Fruit fly (Drosophila melanogaster): ENCODE measurements around the gene CG31142.

The CG31142 gene

dm6 chr3R:23887096-23887421, 42.0 kb upstream of the CG31142 start (continued):
- TF ChIP-seq CG4424 (GFP tag; optimal IDR thresholded peaks at IDR 0.05) (peak; percentile 93), gce (GFP tag; IDR thresholded peaks at IDR 0.05) (peak; percentile 78), Ravus (GFP tag; IDR thresholded peaks at IDR 0.05) (peak; percentile 56), trh (GFP tag; optimal IDR thresholded peaks at IDR 0.05) (peak; percentile 86), trem (tag; optimal IDR thresholded peaks at IDR 0.05) (peak; percentile 96), zen2 (GFP tag; IDR thresholded peaks at IDR 0.05; ENCODE audit: partially characterized antibody) (no peak), CG43689 (GFP tag; IDR thresholded peaks at IDR 0.05) (0 out of 2 replicates have a peak, but pooled peaks have one; percentile 41), eyg (GFP tag; optimal IDR thresholded peaks at IDR 0.05) (no peak), Scr (GFP tag; IDR thresholded peaks at IDR 0.05; ENCODE audit: partially characterized antibody) (no peak), seq (GFP tag; IDR thresholded peaks at IDR 0.05) (peak; percentile 86), CG7745 (tag; optimal IDR thresholded peaks at IDR 0.05) (peak; percentile 94), odd (GFP tag; optimal IDR thresholded peaks at IDR 0.05) (peak; percentile 73), kay (GFP tag; optimal IDR thresholded peaks at IDR 0.05) (peak; percentile 76), otp (GFP tag; IDR thresholded peaks at IDR 0.05) (peak; percentile 94), CG10321 (GFP tag; IDR thresholded peaks at IDR 0.05) (peak; percentile 46; the same call in 1 of the 2 replicates), chinmo (GFP tag; IDR thresholded peaks at IDR 0.05; ENCODE audit: partially characterized antibody) (no peak), Hr51 (GFP tag; optimal IDR thresholded peaks at IDR 0.05) (peak; percentile 61 to 88), exex (tag; optimal IDR thresholded peaks at IDR 0.05) (peak; percentile 34), wdn (GFP tag; IDR thresholded peaks at IDR 0.05) (peak; percentile 76), CG7372 (GFP tag; IDR thresholded peaks at IDR 0.05) (peak; percentile 87), pfk (GFP tag; optimal IDR thresholded peaks at IDR 0.05) (no peak), CG2875 (GFP tag; optimal IDR thresholded peaks at IDR 0.05) (peak; percentile 95), crp (GFP tag; optimal IDR thresholded peaks at IDR 0.05) (peak in 1 of 2 experiments; percentile 47), lola (GFP tag; optimal IDR thresholded peaks at IDR 0.05) (peak in 1 of 3 experiments; percentile 98), MESR4 (GFP tag; optimal IDR thresholded peaks at IDR 0.05) (peak; percentile 20), sna (GFP tag; IDR thresholded peaks at IDR 0.05; ENCODE audit: partially characterized antibody) (no peak), unc-4 (GFP tag; IDR thresholded peaks at IDR 0.05; ENCODE audit: partially characterized antibody) (no peak), CG1602 (GFP tag; optimal IDR thresholded peaks at IDR 0.05) (peak; percentile 92), Sry-δ (GFP tag; optimal IDR thresholded peaks at IDR 0.05) (no peak), tap (tag; optimal IDR thresholded peaks at IDR 0.05) (peak; percentile 95), CG3065 (GFP tag; optimal IDR thresholded peaks at IDR 0.05) (peak; percentile 69), stwl (tag; optimal IDR thresholded peaks at IDR 0.05) (peak; percentile 69), Ptx1 (GFP tag; IDR thresholded peaks at IDR 0.05) (peak; percentile 93), CG11247 (GFP tag; IDR thresholded peaks at IDR 0.05) (peak; percentile 89), HLH4C (GFP tag; IDR thresholded peaks at IDR 0.05; ENCODE audit: partially characterized antibody) (no peak), Bteb2 (GFP tag; optimal IDR thresholded peaks at IDR 0.05) (peak; percentile 22), CG15073 (GFP tag; optimal IDR thresholded peaks at IDR 0.05) (peak; percentile 45), Pdp1 (GFP tag; optimal IDR thresholded peaks at IDR 0.05) (peak; percentile 52 to 69), CG1024 (GFP tag; IDR thresholded peaks at IDR 0.05) (peak; percentile 92), psq (GFP tag; optimal IDR thresholded peaks at IDR 0.05) (peak; percentile 84), gcm (GFP tag; optimal IDR thresholded peaks at IDR 0.05) (peak; percentile 96), bowl (GFP tag; IDR thresholded peaks at IDR 0.05) (peak; percentile 82), Doc3 (GFP tag; IDR thresholded peaks at IDR 0.05; ENCODE audit: partially characterized antibody) (no peak), CG17802 (tag; optimal IDR thresholded peaks at IDR 0.05) (peak; percentile 82), CG32532 (GFP tag; IDR thresholded peaks at IDR 0.05) (peak; percentile 84), hb (GFP tag; IDR thresholded peaks at IDR 0.05; ENCODE audit: partially characterized antibody) (no peak), pan (optimal IDR thresholded peaks at IDR 0.05) (no peak), pan (GFP tag; optimal IDR thresholded peaks at IDR 0.05 in 1 of 2, IDR thresholded peaks at IDR 0.05 in 1 of 2) (peak in 1 of 2 experiments; percentile 90), bab2 (GFP tag; optimal IDR thresholded peaks at IDR 0.05) (peak; percentile 52), Dll (GFP tag; IDR thresholded peaks at IDR 0.05; ENCODE audit: partially characterized antibody) (no peak)

Data from whole organism, embryonic.